Worm (Caenorhabditis elegans) whole organism, midembryonic: ENCODE measurements around the gene F59B2.14.

Experiments used
- med-1 ChIP-seq: sonication (generic microtip); optimal IDR thresholded peaks from 2 replicates; lab custom pipeline; 2017; ENCODE audit warnings: missing genetic modification characterization, mild to moderate bottlenecking, missing compliant biosample characterization, antibody characterized with exemption, missing genetic modification reagents; ENCODE audit not compliant: insufficient read depth
- ztf-29 ChIP-seq: fragments of 200-800 bp; sonication (Bioruptor generic); IDR thresholded peaks from 2 replicates; pipeline ENCODE4 v1.3.6; 2022; ENCODE audit warnings: missing genetic modification reagents, missing genetic modification characterization, missing compliant biosample characterization

ce11 chrIII:9052371-9052978 lies 30.0 kb upstream of the F59B2.14 start:
- TF ChIP-seq ztf-29 (GFP tag; lab: Robert Waterston, UW) (0 out of 2 replicates have a peak, but pooled peaks have one; percentile 18), med-1 (GFP tag; lab: Kevin White, UChicago) (no peak)
